Worm (Caenorhabditis elegans) whole organism, L2 larva: ENCODE data around the gene F28F8.9.

Source experiments
- C34F6.9 ChIP-seq: fragments of 150-350 bp; optimal IDR thresholded peaks from 2 replicates; lab custom pipeline; 2014; ENCODE audit warnings: missing biosample characterization, missing genetic modification characterization
- F13H6.1 ChIP-seq: sonication (generic microtip); optimal IDR thresholded peaks from 2 replicates; lab custom pipeline; 2016; ENCODE audit warnings: missing genetic modification characterization, missing compliant biosample characterization
- R02D3.7 ChIP-seq: fragments of 150-350 bp; optimal IDR thresholded peaks from 2 replicates; lab custom pipeline; 2014; ENCODE audit warnings: missing biosample characterization, missing genetic modification characterization
- Y55F3AM.14 ChIP-seq: fragments of 200-800 bp; sonication (Bioruptor generic); optimal IDR thresholded peaks from 2 replicates; lab custom pipeline; 2018; ENCODE audit warnings: mild to moderate bottlenecking, missing genetic modification characterization, missing compliant biosample characterization
- ZK546.5 ChIP-seq: sonication (generic microtip); optimal IDR thresholded peaks from 2 replicates; lab custom pipeline; 2017; ENCODE audit warnings: missing biosample characterization, missing genetic modification characterization
- alr-1 ChIP-seq: fragments of 150-350 bp; optimal IDR thresholded peaks from 2 replicates; lab custom pipeline; 2014; ENCODE audit warnings: missing biosample characterization, missing genetic modification characterization
- aly-2 ChIP-seq: fragments of 150-350 bp; optimal IDR thresholded peaks from 2 replicates; lab custom pipeline; 2014; ENCODE audit warnings: missing biosample characterization, missing genetic modification characterization
- blmp-1 ChIP-seq: sonication (generic microtip); optimal IDR thresholded peaks from 2 replicates; lab custom pipeline; 2017; ENCODE audit warnings: missing genetic modification characterization, mild to moderate bottlenecking, missing compliant biosample characterization, antibody characterized with exemption, moderate library complexity; ENCODE audit not compliant: insufficient read depth
- crh-2 ChIP-seq: sonication (generic microtip); optimal IDR thresholded peaks from 2 replicates; lab custom pipeline; 2017; ENCODE audit warnings: missing biosample characterization, missing genetic modification characterization
- dmd-4 ChIP-seq: sonication (generic microtip); optimal IDR thresholded peaks from 2 replicates; lab custom pipeline; 2017; ENCODE audit warnings: missing biosample characterization, missing genetic modification characterization
- egl-27 ChIP-seq: sonication (generic microtip); optimal IDR thresholded peaks from 3 replicates; lab custom pipeline; 2017; ENCODE audit warnings: missing biosample characterization, missing genetic modification reagents, missing genetic modification characterization
- elt-1 ChIP-seq: fragments of 150-350 bp; optimal IDR thresholded peaks from 2 replicates; lab custom pipeline; 2014; ENCODE audit warnings: missing biosample characterization, missing genetic modification characterization
- elt-3 ChIP-seq: sonication (generic microtip); optimal IDR thresholded peaks from 2 replicates; lab custom pipeline; 2017; ENCODE audit warnings: missing biosample characterization, missing genetic modification characterization
- fos-1 ChIP-seq: fragments of 150-350 bp; optimal IDR thresholded peaks from 2 replicates; lab custom pipeline; 2014; ENCODE audit warnings: missing biosample characterization, missing genetic modification characterization
- gmeb-1 ChIP-seq: fragments of 150-350 bp; optimal IDR thresholded peaks from 2 replicates; lab custom pipeline; 2014; ENCODE audit warnings: missing biosample characterization, missing genetic modification characterization
- lin-11 ChIP-seq: fragments of 150-350 bp; sonication (generic microtip); optimal IDR thresholded peaks from 2 replicates; lab custom pipeline; 2014; ENCODE audit warnings: missing biosample characterization, missing genetic modification characterization, inconsistent platforms, mixed read lengths
- lin-13 ChIP-seq: fragments of 150-350 bp; optimal IDR thresholded peaks from 2 replicates; lab custom pipeline; 2014; ENCODE audit warnings: missing biosample characterization, missing genetic modification reagents, missing genetic modification characterization
- lin-39 ChIP-seq: fragments of 150-350 bp; optimal IDR thresholded peaks from 2 replicates; lab custom pipeline; 2014; ENCODE audit warnings: missing biosample characterization, missing genetic modification reagents, missing genetic modification characterization
- mab-5 ChIP-seq: fragments of 150-350 bp; optimal IDR thresholded peaks from 2 replicates; lab custom pipeline; 2014; ENCODE audit warnings: missing biosample characterization, missing genetic modification characterization
- mdl-1 ChIP-seq, 2 experiments: fragments of 150-350 bp in 1 of 2; sonication (generic microtip) in 1 of 2; optimal IDR thresholded peaks; 2 replicates each; lab custom pipeline; 2017; ENCODE audit warnings: missing biosample characterization in 2 of 2, missing genetic modification characterization in 2 of 2
- nhr-10 ChIP-seq: sonication (generic microtip); optimal IDR thresholded peaks from 2 replicates; lab custom pipeline; 2017; ENCODE audit warnings: missing biosample characterization, missing genetic modification characterization
- nhr-11 ChIP-seq: fragments of 150-350 bp; optimal IDR thresholded peaks from 2 replicates; lab custom pipeline; 2014; ENCODE audit warnings: missing biosample characterization, missing genetic modification characterization
- nhr-12 ChIP-seq: fragments of 150-350 bp; optimal IDR thresholded peaks from 2 replicates; lab custom pipeline; 2014; ENCODE audit warnings: missing biosample characterization, missing genetic modification characterization
- nhr-129 ChIP-seq: fragments of 150-350 bp; optimal IDR thresholded peaks from 2 replicates; lab custom pipeline; 2014; ENCODE audit warnings: missing biosample characterization, missing genetic modification characterization
- nhr-21 ChIP-seq: fragments of 150-350 bp; optimal IDR thresholded peaks from 2 replicates; lab custom pipeline; 2014; ENCODE audit warnings: missing biosample characterization, missing genetic modification characterization
- nhr-25 ChIP-seq: fragments of 150-350 bp; sonication (generic microtip); optimal IDR thresholded peaks from 3 replicates; lab custom pipeline; 2014; ENCODE audit warnings: missing biosample characterization, missing genetic modification characterization
- nhr-6 ChIP-seq: fragments of 150-350 bp; optimal IDR thresholded peaks from 2 replicates; lab custom pipeline; 2014; ENCODE audit warnings: missing biosample characterization, missing genetic modification characterization
- nhr-77 ChIP-seq: fragments of 150-350 bp; optimal IDR thresholded peaks from 2 replicates; lab custom pipeline; 2014; ENCODE audit warnings: missing biosample characterization, missing genetic modification characterization
- peb-1 ChIP-seq: fragments of 150-350 bp; optimal IDR thresholded peaks from 2 replicates; lab custom pipeline; 2014; ENCODE audit warnings: missing biosample characterization, missing genetic modification characterization
- sem-4 ChIP-seq: fragments of 150-350 bp; optimal IDR thresholded peaks from 2 replicates; lab custom pipeline; 2014; ENCODE audit warnings: missing biosample characterization, missing genetic modification reagents, missing genetic modification characterization
- skn-1 ChIP-seq: sonication (generic microtip); optimal IDR thresholded peaks from 2 replicates; lab custom pipeline; 2017; ENCODE audit warnings: missing biosample characterization, missing genetic modification characterization
- sma-3 ChIP-seq: sonication (generic microtip); optimal IDR thresholded peaks from 2 replicates; lab custom pipeline; 2016; ENCODE audit warnings: missing genetic modification reagents, missing genetic modification characterization, missing compliant biosample characterization
- sma-9 ChIP-seq, 2 experiments: fragments of 150-350 bp in 1 of 2; sonication (generic microtip) in 1 of 2; optimal IDR thresholded peaks; 2 replicates each; lab custom pipeline; 2014 to 2016; ENCODE audit warnings: missing genetic modification characterization in 2 of 2, mild to moderate bottlenecking in 1 of 2, missing biosample characterization in 1 of 2, missing compliant biosample characterization in 1 of 2, missing genetic modification reagents in 1 of 2, moderate library complexity in 1 of 2
- snpc-4 ChIP-seq: fragments of 150-350 bp; optimal IDR thresholded peaks from 2 replicates; lab custom pipeline; 2014; ENCODE audit warnings: missing biosample characterization, missing genetic modification characterization
- unc-39 ChIP-seq: fragments of 150-350 bp; optimal IDR thresholded peaks from 2 replicates; lab custom pipeline; 2014; ENCODE audit warnings: missing biosample characterization, missing genetic modification characterization
- unc-62 ChIP-seq: fragments of 150-350 bp; optimal IDR thresholded peaks from 2 replicates; lab custom pipeline; 2014; ENCODE audit warnings: missing biosample characterization, missing genetic modification reagents, missing genetic modification characterization
- zag-1 ChIP-seq: fragments of 150-350 bp; optimal IDR thresholded peaks from 2 replicates; lab custom pipeline; 2014; ENCODE audit warnings: missing biosample characterization, missing genetic modification characterization
- ztf-1 ChIP-seq: fragments of 200-800 bp; sonication (Bioruptor generic); conservative IDR thresholded peaks from 2 replicates; pipeline ENCODE4 v1.3.6; 2022; ENCODE audit warnings: missing genetic modification characterization, missing compliant biosample characterization

The F28F8.9 gene

ce11 chrV:15563477-15563876, 15.0 kb downstream of the F28F8.9 start:
- TF ChIP-seq dmd-4 (tag; lab: Kevin White, UChicago) (no peak), sma-9 (GFP tag; optimal IDR thresholded peaks at IDR 0.05; lab: Kevin White, UChicago) (no peak), sma-9 (tag; optimal IDR thresholded peaks at IDR 0.05; lab: Kevin White, UChicago) (no peak), snpc-4 (no peak), blmp-1 (tag; lab: Kevin White, UChicago) (no peak), mdl-1 (tag; optimal IDR thresholded peaks at IDR 0.05; lab: Kevin White, UChicago) (no peak), skn-1 (tag; lab: Kevin White, UChicago) (no peak), nhr-21 (no peak), peb-1 (no peak), R02D3.7 (tag; lab: Kevin White, UChicago) (no peak), Y55F3AM.14 (GFP tag; lab: Kevin White, UChicago) (no peak), ztf-1 (GFP tag; lab: Robert Waterston, UW) (no peak), nhr-10 (tag; lab: Kevin White, UChicago) (no peak), unc-39 (tag; lab: Kevin White, UChicago) (no peak), ZK546.5 (tag; lab: Kevin White, UChicago) (no peak), lin-13 (GFP tag; lab: Kevin White, UChicago) (no peak), lin-11 (tag; lab: Kevin White, UChicago) (no peak), elt-3 (tag; lab: Kevin White, UChicago) (no peak), nhr-77 (tag; lab: Kevin White, UChicago) (no peak), zag-1 (tag; lab: Kevin White, UChicago) (no peak)

ce11 chrV:15562541-15562940, 15.9 kb downstream of the F28F8.9 start:
- TF ChIP-seq mdl-1 (tag; optimal IDR thresholded peaks at IDR 0.05; lab: Kevin White, UChicago) (no peak), nhr-77 (tag; lab: Kevin White, UChicago) (no peak), blmp-1 (tag; lab: Kevin White, UChicago) (no peak), lin-39 (tag; lab: Kevin White, UChicago) (no peak), mab-5 (no peak), unc-39 (tag; lab: Kevin White, UChicago) (no peak), nhr-129 (no peak), nhr-25 (tag; lab: Kevin White, UChicago) (no peak), C34F6.9 (tag; lab: Kevin White, UChicago) (no peak), F13H6.1 (tag; lab: Kevin White, UChicago) (no peak)

DNA sequence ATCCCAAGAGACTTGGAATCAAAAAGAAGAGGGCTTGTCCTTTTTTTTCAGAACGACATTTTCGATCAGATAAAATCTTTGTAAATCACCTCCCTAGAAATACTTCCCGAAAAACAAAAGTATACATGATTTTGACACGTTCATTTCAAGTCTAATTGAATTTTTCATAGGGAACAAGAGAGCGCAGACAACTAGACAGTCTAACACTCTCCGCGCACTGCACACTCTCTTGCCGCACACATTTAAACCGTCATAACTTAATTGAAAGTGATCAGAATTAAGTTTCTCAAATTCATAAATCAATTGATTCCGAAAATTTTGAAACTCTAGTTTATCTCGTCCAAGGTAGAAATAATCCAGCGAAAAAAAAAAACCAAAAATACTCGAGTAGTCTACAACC, 18.7 kb downstream of the F28F8.9 start:
- TF ChIP-seq ztf-1 (GFP tag; lab: Robert Waterston, UW) (no peak), gmeb-1 (no peak), peb-1 (no peak), mab-5 (no peak), sma-3 (no peak), elt-1 (tag; lab: Kevin White, UChicago) (no peak), alr-1 (tag; lab: Kevin White, UChicago) (no peak), egl-27 (tag; lab: Kevin White, UChicago) (no peak), nhr-6 (tag; lab: Kevin White, UChicago) (no peak), nhr-11 (tag; lab: Kevin White, UChicago) (no peak), ZK546.5 (tag; lab: Kevin White, UChicago) (no peak), nhr-12 (tag; lab: Kevin White, UChicago) (no peak), mdl-1 (tag; optimal IDR thresholded peaks at IDR 0.05; lab: Kevin White, UChicago) (no peak), crh-2 (tag; lab: Kevin White, UChicago) (no peak), dmd-4 (tag; lab: Kevin White, UChicago) (no peak), lin-11 (tag; lab: Kevin White, UChicago) (no peak), nhr-10 (tag; lab: Kevin White, UChicago) (no peak)

DNA sequence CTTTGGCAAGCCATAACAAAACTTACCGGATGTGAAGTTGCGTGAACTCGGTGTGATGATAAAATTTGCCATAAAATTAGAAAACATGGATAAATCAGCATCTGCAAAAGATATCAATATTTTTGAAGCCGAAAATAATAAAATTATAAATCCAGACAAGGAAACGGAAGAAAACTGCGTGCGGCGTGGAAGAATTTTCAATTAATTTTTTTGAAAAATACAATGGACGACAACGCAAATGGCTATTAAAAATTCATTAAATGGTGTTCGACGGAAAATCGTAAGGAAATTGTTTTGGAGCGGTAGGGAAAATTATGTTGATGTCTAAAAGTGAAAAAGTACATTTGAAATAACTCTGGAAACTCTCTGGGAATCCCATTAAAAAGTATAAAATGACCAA, 19.4 kb downstream of the F28F8.9 start, which contains the start of gene acr-18:
TSS of gene acr-18 (minus strand) at position 101 of the 400 bp plus-strand sequence.
- TF ChIP-seq nhr-129 (no peak), crh-2 (tag; lab: Kevin White, UChicago) (no peak), nhr-77 (tag; lab: Kevin White, UChicago) (no peak), sem-4 (tag; lab: Kevin White, UChicago) (no peak), nhr-12 (tag; lab: Kevin White, UChicago) (no peak), fos-1 (tag; lab: Kevin White, UChicago) (no peak), Y55F3AM.14 (GFP tag; lab: Kevin White, UChicago) (no peak), sma-3 (no peak), elt-3 (tag; lab: Kevin White, UChicago) (no peak), unc-62 (GFP tag; lab: Kevin White, UChicago) (no peak), aly-2 (no peak), peb-1 (no peak), egl-27 (tag; lab: Kevin White, UChicago) (no peak)
- TF ChIP-seq, all 48 proteins: peak for 0
